Worm (Caenorhabditis elegans): ENCODE data around the gene pals-33.

DNA sequence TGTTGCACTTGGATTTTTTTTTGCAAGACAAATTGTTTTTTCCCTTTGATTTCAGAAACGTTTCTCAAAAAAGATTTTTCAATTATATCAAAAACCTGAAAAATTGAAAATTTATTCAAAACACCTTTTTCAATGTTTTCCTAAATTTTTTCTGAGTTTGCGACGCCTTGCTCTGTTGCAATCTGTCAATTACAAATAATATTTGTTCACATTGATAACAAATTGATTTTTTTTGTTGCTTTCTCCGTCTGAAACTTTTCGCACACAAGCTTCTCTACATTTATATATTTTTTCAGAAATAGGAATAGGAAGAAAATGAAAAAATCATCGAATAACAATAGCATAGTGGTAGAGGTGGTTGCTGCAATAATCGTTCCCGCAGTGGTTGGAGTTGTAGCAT, 4.7 kb upstream of the pals-33 start, which contains the start of gene Y39H10B.2:
- no peak for TF ChIP-seq nhr-76 (tag; optimal IDR thresholded peaks at IDR 0.05)
- TF ChIP-seq alr-1 (tag; optimal IDR thresholded peaks at IDR 0.05; ENCODE audit: borderline replicate concordance) = no peak
- TF ChIP-seq nhr-85 (tag) = no peak
- no peak for TF ChIP-seq swsn-7 (tag; optimal IDR thresholded peaks at IDR 0.05)
- no peak for TF ChIP-seq nhr-12 (tag; optimal IDR thresholded peaks at IDR 0.05)

All from whole organism, L1 larva.